Fruit fly (Drosophila melanogaster) whole organism, embryonic: Measurements from ENCODE around the gene EndoGI.

Source experiments
- Asciz ChIP-seq: fragments of 200-800 bp; sonication (Bioruptor generic); optimal IDR thresholded peaks from 2 replicates; lab custom pipeline; 2017; ENCODE audit warnings: missing biosample characterization, mild to moderate bottlenecking, missing genetic modification characterization, missing genetic modification reagents
- Atf6 ChIP-seq: fragments of 200-800 bp; sonication (Bioruptor generic); IDR thresholded peaks from 2 replicates; pipeline ENCODE4 v1.3.6; 2022; ENCODE audit warnings: missing biosample characterization, missing genetic modification characterization
- B-H2 ChIP-seq: fragments of 200-800 bp; sonication (Bioruptor generic); optimal IDR thresholded peaks from 2 replicates; lab custom pipeline; 2018; ENCODE audit warnings: missing biosample characterization, mild to moderate bottlenecking, missing genetic modification characterization
- CG10654 ChIP-seq: fragments of 200-800 bp; sonication (Bioruptor generic); optimal IDR thresholded peaks from 2 replicates; lab custom pipeline; 2016; ENCODE audit warnings: missing biosample characterization, missing genetic modification characterization
- CG11696 ChIP-seq: fragments of 200-800 bp; sonication (Bioruptor generic); IDR thresholded peaks from 2 replicates; pipeline ENCODE4 v1.3.6; 2022; ENCODE audit warnings: missing biosample characterization, missing genetic modification characterization
- CG12104 ChIP-seq: fragments of 200-800 bp; sonication (Bioruptor generic); optimal IDR thresholded peaks from 3 replicates; lab custom pipeline; 2016; ENCODE audit warnings: missing biosample characterization, missing genetic modification characterization
- CG13624 ChIP-seq: fragments of 200-800 bp; sonication (Bioruptor generic); optimal IDR thresholded peaks from 2 replicates; lab custom pipeline; 2016; ENCODE audit warnings: missing biosample characterization, missing genetic modification characterization
- CG1529 ChIP-seq: fragments of 200-800 bp; sonication (Bioruptor generic); optimal IDR thresholded peaks from 3 replicates; lab custom pipeline; 2018; ENCODE audit warnings: missing biosample characterization, missing genetic modification characterization
- CG15696 ChIP-seq: fragments of 200-800 bp; sonication (Bioruptor generic); optimal IDR thresholded peaks from 2 replicates; lab custom pipeline; 2019; ENCODE audit warnings: missing biosample characterization, mild to moderate bottlenecking, missing genetic modification characterization, moderate library complexity
- CG16863 ChIP-seq: fragments of 200-800 bp; sonication (Bioruptor generic); optimal IDR thresholded peaks from 3 replicates; lab custom pipeline; 2016; ENCODE audit warnings: missing biosample characterization, missing genetic modification characterization
- CG18262 ChIP-seq: fragments of 200-800 bp; optimal IDR thresholded peaks from 3 replicates; lab custom pipeline; 2019; ENCODE audit warnings: missing biosample characterization, mild to moderate bottlenecking, missing genetic modification characterization, moderate library complexity
- CG18599 ChIP-seq: fragments of 200-800 bp; sonication (Bioruptor generic); optimal IDR thresholded peaks from 3 replicates; lab custom pipeline; 2017; ENCODE audit warnings: missing biosample characterization, missing genetic modification characterization, mild to moderate bottlenecking, moderate library complexity, missing genetic modification reagents
- CG2199 ChIP-seq: fragments of 200-800 bp; sonication (Bioruptor generic); IDR thresholded peaks from 3 replicates; pipeline ENCODE4 v1.3.6; 2022; ENCODE audit warnings: missing biosample characterization, missing genetic modification characterization
- CG30403 ChIP-seq: fragments of 200-800 bp; sonication (Bioruptor generic); optimal IDR thresholded peaks from 3 replicates; lab custom pipeline; 2016; ENCODE audit warnings: missing biosample characterization, missing genetic modification characterization
- CG31441 ChIP-seq: fragments of 200-800 bp; sonication (Bioruptor generic); IDR thresholded peaks from 2 replicates; pipeline ENCODE4 v1.3.6; 2022; ENCODE audit warnings: missing biosample characterization, missing genetic modification characterization
- CG4617 ChIP-seq: fragments of 200-800 bp; sonication (Bioruptor generic); optimal IDR thresholded peaks from 3 replicates; lab custom pipeline; 2016; ENCODE audit warnings: missing biosample characterization, missing genetic modification characterization, borderline replicate concordance
- CG5245 ChIP-seq: fragments of 200-800 bp; sonication (Bioruptor generic); optimal IDR thresholded peaks from 3 replicates; lab custom pipeline; 2016; ENCODE audit warnings: missing biosample characterization, missing genetic modification characterization
- CG7556 ChIP-seq: fragments of 200-800 bp; sonication (Bioruptor generic); optimal IDR thresholded peaks from 2 replicates; lab custom pipeline; 2017; ENCODE audit warnings: missing biosample characterization, mild to moderate bottlenecking, missing genetic modification characterization
- CG8290 ChIP-seq, 3 experiments: fragments of 200-800 bp; sonication (Bioruptor generic); optimal IDR thresholded peaks; 2 replicates each; lab custom pipeline; 2016 to 2019; ENCODE audit warnings: missing biosample characterization in 3 of 3, missing genetic modification characterization in 3 of 3, mild to moderate bottlenecking in 2 of 3, moderate library complexity in 1 of 3
- CG8388 ChIP-seq: fragments of 200-800 bp; sonication (Bioruptor generic); optimal IDR thresholded peaks from 2 replicates; lab custom pipeline; 2019; ENCODE audit warnings: missing biosample characterization, mild to moderate bottlenecking, missing genetic modification characterization, moderate library complexity
- CG9215 ChIP-seq: fragments of 200-800 bp; sonication (Bioruptor generic); IDR thresholded peaks from 2 replicates; pipeline ENCODE4 v1.3.6; 2022; ENCODE audit warnings: missing biosample characterization, missing genetic modification characterization
- CG9817 ChIP-seq: fragments of 200-800 bp; sonication (Bioruptor generic); optimal IDR thresholded peaks from 2 replicates; lab custom pipeline; 2018; ENCODE audit warnings: missing biosample characterization, mild to moderate bottlenecking, missing genetic modification characterization, moderate library complexity
- Lhr ChIP-seq: fragments of 200-800 bp; sonication (Bioruptor generic); optimal IDR thresholded peaks from 3 replicates; lab custom pipeline; 2017; ENCODE audit warnings: mild to moderate bottlenecking, missing biosample characterization, missing genetic modification reagents, missing genetic modification characterization
- Mrtf ChIP-seq: fragments of 200-800 bp; sonication (Bioruptor generic); IDR thresholded peaks from 3 replicates; pipeline ENCODE4 v1.3.6; 2022; ENCODE audit warnings: missing biosample characterization, missing genetic modification characterization
- Nf-YB ChIP-seq: fragments of 200-800 bp; sonication (Bioruptor generic); optimal IDR thresholded peaks from 3 replicates; lab custom pipeline; 2019; ENCODE audit warnings: missing biosample characterization, mild to moderate bottlenecking, missing genetic modification characterization, moderate library complexity
- Ptx1 ChIP-seq: fragments of 200-800 bp; sonication (Bioruptor generic); IDR thresholded peaks from 2 replicates; pipeline ENCODE4 v1.3.6; 2022; ENCODE audit warnings: missing biosample characterization, missing genetic modification characterization
- Sox100B ChIP-seq: fragments of 200-800 bp; sonication (Bioruptor generic); optimal IDR thresholded peaks from 3 replicates; lab custom pipeline; 2018; ENCODE audit warnings: missing biosample characterization, mild to moderate bottlenecking, missing genetic modification characterization
- TFAM ChIP-seq: fragments of 200-800 bp; sonication (Bioruptor generic); optimal IDR thresholded peaks from 2 replicates; lab custom pipeline; 2017; ENCODE audit warnings: missing biosample characterization, missing genetic modification characterization, inconsistent platforms
- Tbp ChIP-seq: fragments of >200 bp; optimal IDR thresholded peaks from 2 replicates; lab custom pipeline; 2018; ENCODE audit warnings: missing biosample characterization, missing genetic modification characterization
- al ChIP-seq: fragments of 200-800 bp; sonication (Bioruptor generic); IDR thresholded peaks from 2 replicates; pipeline ENCODE4 v1.3.6; 2022; ENCODE audit warnings: missing biosample characterization, missing genetic modification characterization
- ash1 ChIP-seq: fragments of 200-800 bp; sonication (Bioruptor generic); optimal IDR thresholded peaks from 2 replicates; lab custom pipeline; 2018; ENCODE audit warnings: missing biosample characterization, mild to moderate bottlenecking, missing genetic modification characterization
- az2 ChIP-seq: fragments of 200-800 bp; sonication (Bioruptor generic); optimal IDR thresholded peaks from 3 replicates; lab custom pipeline; 2016; ENCODE audit warnings: missing biosample characterization, missing genetic modification characterization
- bigmax ChIP-seq: fragments of 200-800 bp; sonication (Bioruptor generic); optimal IDR thresholded peaks from 2 replicates; lab custom pipeline; 2018; ENCODE audit warnings: missing biosample characterization, mild to moderate bottlenecking, missing genetic modification characterization
- br ChIP-seq: fragments of >200 bp; optimal IDR thresholded peaks from 2 replicates; lab custom pipeline; 2017
- chm ChIP-seq: fragments of 200-800 bp; sonication (Bioruptor generic); IDR thresholded peaks from 2 replicates; pipeline ENCODE4 v1.3.6; 2022; ENCODE audit warnings: missing biosample characterization, missing genetic modification characterization
- cwo ChIP-seq: fragments of 200-800 bp; sonication (Bioruptor generic); optimal IDR thresholded peaks from 3 replicates; lab custom pipeline; 2017; ENCODE audit warnings: missing biosample characterization, missing genetic modification characterization, mild to moderate bottlenecking, moderate library complexity, missing genetic modification reagents
- gcm2 ChIP-seq: fragments of 200-800 bp; sonication (Bioruptor generic); optimal IDR thresholded peaks from 2 replicates; lab custom pipeline; 2016; ENCODE audit warnings: missing biosample characterization, missing genetic modification characterization
- gsb ChIP-seq: fragments of 200-800 bp; sonication (Bioruptor generic); IDR thresholded peaks from 2 replicates; pipeline ENCODE4 v1.3.6; 2022; ENCODE audit warnings: missing biosample characterization, missing genetic modification characterization
- hb ChIP-seq: fragments of 200-800 bp; sonication (Bioruptor generic); IDR thresholded peaks from 3 replicates; pipeline ENCODE4 v1.3.6; 2022; ENCODE audit warnings: missing biosample characterization, missing genetic modification characterization; ENCODE audit not compliant: partially characterized antibody
- kay ChIP-seq: fragments of 200-800 bp; sonication (Bioruptor generic); optimal IDR thresholded peaks from 2 replicates; lab custom pipeline; 2016; ENCODE audit warnings: missing biosample characterization, missing genetic modification characterization
- kni ChIP-seq: fragments of 200-800 bp; sonication (Bioruptor generic); optimal IDR thresholded peaks from 3 replicates; lab custom pipeline; 2017; ENCODE audit warnings: mild to moderate bottlenecking, missing biosample characterization, missing genetic modification reagents, missing genetic modification characterization
- lab ChIP-seq: fragments of 200-800 bp; sonication (Bioruptor generic); optimal IDR thresholded peaks from 3 replicates; lab custom pipeline; 2017; ENCODE audit warnings: missing biosample characterization, missing genetic modification characterization, mild to moderate bottlenecking, moderate library complexity, missing genetic modification reagents
- lola ChIP-seq, 3 experiments: fragments of >200 bp in 2 of 3; fragments of 200-800 bp in 1 of 3; sonication (Bioruptor generic) in 1 of 3; optimal IDR thresholded peaks; 2 replicates each; lab custom pipeline; 2017 to 2019; ENCODE audit warnings: missing biosample characterization in 3 of 3, missing genetic modification characterization in 3 of 3, mild to moderate bottlenecking in 1 of 3, moderate library complexity in 1 of 3
- peb ChIP-seq: fragments of 200-800 bp; sonication (Bioruptor generic); IDR thresholded peaks from 2 replicates; pipeline ENCODE4 v1.3.6; 2022; ENCODE audit warnings: missing biosample characterization, missing genetic modification characterization
- sc ChIP-seq, 3 experiments: fragments of >200 bp in 2 of 3; fragments of 200-800 bp in 1 of 3; sonication (Bioruptor generic) in 1 of 3; optimal IDR thresholded peaks; 2 replicates in 2 of 3; 3 replicates in 1 of 3; lab custom pipeline; 2017; ENCODE audit warnings: mild to moderate bottlenecking in 1 of 3, missing biosample characterization in 1 of 3, missing genetic modification characterization in 1 of 3, missing genetic modification reagents in 1 of 3
- shn ChIP-seq: fragments of 200-800 bp; sonication (Bioruptor generic); optimal IDR thresholded peaks from 3 replicates; lab custom pipeline; 2016; ENCODE audit warnings: missing biosample characterization, missing genetic modification characterization
- stwl ChIP-seq: fragments of 200-800 bp; sonication (Bioruptor generic); optimal IDR thresholded peaks from 3 replicates; lab custom pipeline; 2018; ENCODE audit warnings: missing biosample characterization, mild to moderate bottlenecking, missing genetic modification characterization, moderate library complexity
- tin ChIP-seq: fragments of 200-800 bp; sonication (Bioruptor generic); optimal IDR thresholded peaks from 3 replicates; lab custom pipeline; 2016; ENCODE audit warnings: missing biosample characterization, missing genetic modification characterization
- vnd ChIP-seq: fragments of 200-800 bp; sonication (Bioruptor generic); IDR thresholded peaks from 3 replicates; pipeline ENCODE4 v1.3.6; 2022; ENCODE audit warnings: missing biosample characterization, missing genetic modification characterization; ENCODE audit not compliant: partially characterized antibody
- zen2 ChIP-seq: fragments of 200-800 bp; sonication (Bioruptor generic); IDR thresholded peaks from 3 replicates; pipeline ENCODE4 v1.3.6; 2022; ENCODE audit warnings: missing biosample characterization, missing genetic modification characterization; ENCODE audit not compliant: partially characterized antibody

The EndoGI gene

DNA sequence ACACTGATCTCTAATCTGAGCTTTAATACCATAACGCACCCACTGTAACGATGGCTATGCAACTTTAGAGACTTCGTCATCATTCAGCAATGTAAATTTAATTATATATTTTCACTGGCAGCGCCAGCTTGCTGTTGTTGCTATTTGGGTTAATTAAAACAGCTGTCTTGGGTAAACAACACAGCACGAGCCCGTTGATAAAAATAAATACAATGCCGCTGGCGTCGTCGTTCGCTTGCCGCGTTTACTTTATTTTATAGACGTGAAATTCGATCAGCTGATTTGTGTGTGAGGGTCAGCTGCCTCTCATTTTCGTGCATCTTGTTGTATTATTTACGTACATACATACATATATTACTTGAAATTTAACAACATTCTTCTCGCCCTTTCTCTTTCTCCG is 15.2 kb downstream of the EndoGI start (continued):
- TF ChIP-seq CG31441 (GFP tag; lab: Robert Waterston, UW) (no peak), CG5245 (GFP tag; lab: Kevin White, UChicago) (no peak), CG4617 (GFP tag; lab: Kevin White, UChicago) (no peak), hb (GFP tag; lab: Robert Waterston, UW) (no peak), chm (peak; percentile 39; the same call in 1 of the 2 replicates), CG9215 (no peak), br (lab: Kevin White, UChicago) (no peak), CG16863 (no peak), TFAM (GFP tag; lab: Kevin White, UChicago) (no peak), CG10654 (GFP tag; lab: Kevin White, UChicago) (no peak), CG8290 (GFP tag; optimal IDR thresholded peaks at IDR 0.05; lab: Kevin White, UChicago) (no peak), CG8290 (tag; optimal IDR thresholded peaks at IDR 0.05; lab: Kevin White, UChicago) (peak in 1 of 2 experiments; percentile 49), Lhr (GFP tag; lab: Kevin White, UChicago) (no peak), zen2 (GFP tag; lab: Robert Waterston, UW) (no peak), CG30403 (GFP tag; lab: Kevin White, UChicago) (no peak), CG12104 (GFP tag; lab: Kevin White, UChicago) (no peak), CG9817 (no peak), az2 (no peak), CG1529 (GFP tag; lab: Kevin White, UChicago) (peak; percentile 21), Sox100B (GFP tag; lab: Kevin White, UChicago) (peak; percentile 1), B-H2 (GFP tag; lab: Kevin White, UChicago) (peak; percentile 25), bigmax (GFP tag; lab: Kevin White, UChicago) (no peak), CG2199 (GFP tag; lab: Robert Waterston, UW) (no peak), gsb (GFP tag; lab: Robert Waterston, UW) (no peak), Atf6 (GFP tag; lab: Robert Waterston, UW) (peak; percentile 39; the same call in 1 of the 2 replicates), Nf-YB (GFP tag; lab: Kevin White, UChicago) (no peak), CG18262 (tag; lab: Kevin White, UChicago) (peak; percentile 16), peb (no peak), sc (optimal IDR thresholded peaks at IDR 0.05; lab: Kevin White, UChicago) (no peak), sc (GFP tag; optimal IDR thresholded peaks at IDR 0.05; lab: Kevin White, UChicago) (no peak), CG7556 (GFP tag; lab: Kevin White, UChicago) (peak; percentile 22), shn (GFP tag; lab: Kevin White, UChicago) (no peak), Ptx1 (GFP tag; lab: Robert Waterston, UW) (no peak), Asciz (GFP tag; lab: Kevin White, UChicago) (peak; percentile 69), CG8388 (no peak), lola (GFP tag; optimal IDR thresholded peaks at IDR 0.05; lab: Kevin White, UChicago) (no peak), Mrtf (GFP tag; lab: Robert Waterston, UW) (no peak), kni (GFP tag; lab: Kevin White, UChicago) (peak; percentile 79), CG11696 (no peak), Tbp (no peak), ash1 (GFP tag; lab: Kevin White, UChicago) (peak; percentile 48), kay (GFP tag; lab: Kevin White, UChicago) (peak; percentile 6), al (GFP tag; lab: Robert Waterston, UW) (no peak), CG15696 (no peak), CG18599 (GFP tag; lab: Kevin White, UChicago) (peak; percentile 75), tin (no peak), lab (GFP tag; lab: Kevin White, UChicago) (peak; percentile 80), cwo (GFP tag; lab: Kevin White, UChicago) (peak; percentile 58), CG13624 (GFP tag; lab: Kevin White, UChicago) (no peak), stwl (no peak), vnd (GFP tag; lab: Robert Waterston, UW) (no peak), gcm2 (no peak)
